Fruit fly (Drosophila melanogaster): ENCODE results near the gene Msr-110.

- TF ChIP-seq CG15710 (tag; optimal IDR thresholded peaks at IDR 0.05) (no peak), Snoo (tag; optimal IDR thresholded peaks at IDR 0.05) (no peak)
These were observed 34.3 kb downstream of the Msr-110 start for dm6 chr3L:5542772-5543371.
